Worm (Caenorhabditis elegans) whole organism, mixed stage, embryonic: Measurements from ENCODE around the gene R107.9.
"Not testable (repeated sequence)": the region's sequence is repeated elsewhere in the genome, so short reads cannot be mapped to it uniquely, and the experiment has no call there.

Experiments
- M03D4.4 ChIP-seq: sonication (generic microtip); optimal IDR thresholded peaks from 2 replicates; lab custom pipeline; 2017; ENCODE audit warnings: mild to moderate bottlenecking, missing genetic modification characterization, missing compliant biosample characterization
- bed-3 ChIP-seq: fragments of 200-800 bp; sonication (Bioruptor generic); optimal IDR thresholded peaks from 3 replicates; lab custom pipeline; 2018; ENCODE audit warnings: mild to moderate bottlenecking, missing genetic modification characterization, moderate library complexity, missing compliant biosample characterization
- blmp-1 ChIP-seq: fragments of 150-350 bp; optimal IDR thresholded peaks from 2 replicates; lab custom pipeline; 2014; ENCODE audit warnings: missing biosample characterization, missing genetic modification characterization
- ceh-43 ChIP-seq: fragments of 200-800 bp; sonication (Bioruptor generic); optimal IDR thresholded peaks from 2 replicates; lab custom pipeline; 2018; ENCODE audit warnings: mild to moderate bottlenecking, missing genetic modification characterization, moderate library complexity, missing compliant biosample characterization
- ceh-83 ChIP-seq: fragments of 200-800 bp; sonication (Bioruptor generic); optimal IDR thresholded peaks from 2 replicates; lab custom pipeline; 2018; ENCODE audit warnings: mild to moderate bottlenecking, missing genetic modification characterization, missing compliant biosample characterization
- ces-1 ChIP-seq: fragments of 150-350 bp; optimal IDR thresholded peaks from 2 replicates; lab custom pipeline; 2014; ENCODE audit warnings: missing biosample characterization, missing genetic modification reagents, missing genetic modification characterization
- cnd-1 ChIP-seq: fragments of 200-800 bp; sonication (Bioruptor generic); optimal IDR thresholded peaks from 2 replicates; lab custom pipeline; 2018; ENCODE audit warnings: mild to moderate bottlenecking, missing genetic modification characterization, missing compliant biosample characterization
- drap-1 ChIP-seq: fragments of 200-800 bp; sonication (Bioruptor generic); optimal IDR thresholded peaks from 3 replicates; lab custom pipeline; 2018; ENCODE audit warnings: mild to moderate bottlenecking, missing genetic modification characterization, missing compliant biosample characterization
- elt-1 ChIP-seq: sonication (generic microtip); optimal IDR thresholded peaks from 2 replicates; lab custom pipeline; 2017; ENCODE audit warnings: missing genetic modification characterization, mild to moderate bottlenecking, missing compliant biosample characterization, antibody characterized with exemption, moderate library complexity, borderline replicate concordance; ENCODE audit not compliant: insufficient read depth
- elt-3 ChIP-seq: fragments of 150-350 bp; optimal IDR thresholded peaks from 2 replicates; lab custom pipeline; 2014; ENCODE audit warnings: missing biosample characterization, missing genetic modification characterization
- ham-2 ChIP-seq: fragments of 200-800 bp; sonication (Bioruptor generic); optimal IDR thresholded peaks from 2 replicates; lab custom pipeline; 2018; ENCODE audit warnings: mild to moderate bottlenecking, missing genetic modification characterization, missing compliant biosample characterization
- hlh-1 ChIP-seq: fragments of 150-350 bp; optimal IDR thresholded peaks from 2 replicates; lab custom pipeline; 2014; ENCODE audit warnings: missing biosample characterization, missing genetic modification reagents, missing genetic modification characterization
- lin-13 ChIP-seq: fragments of 150-350 bp; optimal IDR thresholded peaks from 2 replicates; lab custom pipeline; 2014; ENCODE audit warnings: missing biosample characterization, missing genetic modification characterization
- lin-32 ChIP-seq: fragments of 200-800 bp; sonication (Bioruptor generic); optimal IDR thresholded peaks from 2 replicates; lab custom pipeline; 2018; ENCODE audit warnings: mild to moderate bottlenecking, missing genetic modification characterization, missing compliant biosample characterization
- lsy-2 ChIP-seq: fragments of 150-350 bp; optimal IDR thresholded peaks from 2 replicates; lab custom pipeline; 2014; ENCODE audit warnings: missing biosample characterization, missing genetic modification characterization
- mab-5 ChIP-seq: fragments of 150-350 bp; optimal IDR thresholded peaks from 2 replicates; lab custom pipeline; 2014; ENCODE audit warnings: missing biosample characterization, missing genetic modification characterization
- mep-1 ChIP-seq: fragments of 150-350 bp; optimal IDR thresholded peaks from 2 replicates; lab custom pipeline; 2017; ENCODE audit warnings: missing biosample characterization, missing genetic modification reagents, missing genetic modification characterization, inconsistent platforms
- mls-2 ChIP-seq: sonication (generic microtip); optimal IDR thresholded peaks from 2 replicates; lab custom pipeline; 2016; ENCODE audit warnings: mild to moderate bottlenecking, missing genetic modification characterization, moderate library complexity, missing compliant biosample characterization
- nhr-12 ChIP-seq: fragments of 150-350 bp; optimal IDR thresholded peaks from 2 replicates; lab custom pipeline; 2014; ENCODE audit warnings: missing biosample characterization, missing genetic modification characterization
- nhr-2 ChIP-seq: fragments of 150-350 bp; optimal IDR thresholded peaks from 2 replicates; lab custom pipeline; 2014; ENCODE audit warnings: missing biosample characterization, missing genetic modification characterization
- nhr-237 ChIP-seq: fragments of 150-350 bp; optimal IDR thresholded peaks from 2 replicates; lab custom pipeline; 2014; ENCODE audit warnings: missing biosample characterization, missing genetic modification characterization
- nhr-76 ChIP-seq: sonication (generic microtip); optimal IDR thresholded peaks from 2 replicates; lab custom pipeline; 2017; ENCODE audit warnings: missing biosample characterization, missing genetic modification characterization
- pha-4 ChIP-seq: fragments of 150-350 bp; optimal IDR thresholded peaks from 2 replicates; lab custom pipeline; 2018; ENCODE audit warnings: missing biosample characterization, missing genetic modification reagents, missing genetic modification characterization
- sem-2 ChIP-seq: fragments of 200-800 bp; sonication (Bioruptor generic); optimal IDR thresholded peaks from 2 replicates; lab custom pipeline; 2018; ENCODE audit warnings: mild to moderate bottlenecking, missing genetic modification characterization, missing compliant biosample characterization
- snpc-4 ChIP-seq: fragments of 150-350 bp; optimal IDR thresholded peaks from 2 replicates; lab custom pipeline; 2014; ENCODE audit warnings: missing biosample characterization, missing genetic modification characterization
- sptf-1 ChIP-seq: sonication (generic microtip); optimal IDR thresholded peaks from 2 replicates; lab custom pipeline; 2017; ENCODE audit warnings: mild to moderate bottlenecking, missing genetic modification characterization, moderate library complexity, missing compliant biosample characterization
- tbx-8 ChIP-seq: fragments of 200-800 bp; sonication (Bioruptor generic); optimal IDR thresholded peaks from 2 replicates; lab custom pipeline; 2018; ENCODE audit warnings: mild to moderate bottlenecking, missing genetic modification characterization, moderate library complexity, missing compliant biosample characterization
- unc-120 ChIP-seq: sonication (generic microtip); optimal IDR thresholded peaks from 2 replicates; lab custom pipeline; 2017; ENCODE audit warnings: missing genetic modification characterization, missing compliant biosample characterization; ENCODE audit not compliant: poor library complexity, severe bottlenecking
- unc-39 ChIP-seq: fragments of 150-350 bp; optimal IDR thresholded peaks from 2 replicates; lab custom pipeline; 2014; ENCODE audit warnings: missing biosample characterization, missing genetic modification characterization
- unc-62 ChIP-seq: fragments of 150-350 bp; optimal IDR thresholded peaks from 2 replicates; lab custom pipeline; 2014; ENCODE audit warnings: missing biosample characterization, missing genetic modification reagents, missing genetic modification characterization
- zip-8 ChIP-seq: fragments of 150-350 bp; optimal IDR thresholded peaks from 2 replicates; lab custom pipeline; 2014; ENCODE audit warnings: missing biosample characterization, missing genetic modification characterization
- ztf-11 ChIP-seq: fragments of 150-350 bp; optimal IDR thresholded peaks from 2 replicates; lab custom pipeline; 2014; ENCODE audit warnings: missing biosample characterization, missing genetic modification characterization

Gene R107.9

ce11 chrIII:9002545-9002944, 35.2 kb upstream of the R107.9 start, which contains the start of the genes F59B2.15 and zif-1:
Gene F59B2.15, minus strand, starts transcription at chrIII:9002645.
Gene zif-1, plus strand, starts transcription at chrIII:9002779.
- TF ChIP-seq ztf-11 (tag; lab: Kevin White, UChicago): no peak
- TF ChIP-seq nhr-76 (tag; lab: Kevin White, UChicago): no peak
- no peak for TF ChIP-seq ham-2 (GFP tag; lab: Kevin White, UChicago)
- TF ChIP-seq M03D4.4: no peak
- no peak for TF ChIP-seq ces-1 (GFP tag; lab: Kevin White, UChicago)
- no peak for TF ChIP-seq sptf-1 (tag; lab: Kevin White, UChicago)
- no peak for TF ChIP-seq lin-13 (tag; lab: Kevin White, UChicago)
- no peak for TF ChIP-seq drap-1
- TF ChIP-seq unc-120 (tag; lab: Kevin White, UChicago): no peak
- no peak for TF ChIP-seq mls-2
- no peak for TF ChIP-seq snpc-4 (tag; lab: Kevin White, UChicago)
- no peak for TF ChIP-seq sem-2 (GFP tag; lab: Kevin White, UChicago)
- TF ChIP-seq zip-8: no peak
- no peak for TF ChIP-seq unc-39
- no peak for TF ChIP-seq mab-5 (tag; lab: Kevin White, UChicago)
- TF ChIP-seq pha-4 (tag; lab: Kevin White, UChicago): no peak

- TF ChIP-seq snpc-4 (tag; lab: Kevin White, UChicago): no peak
- TF ChIP-seq nhr-12 (tag; lab: Kevin White, UChicago): no peak
- no peak for TF ChIP-seq pha-4 (tag; lab: Kevin White, UChicago)
- no peak for TF ChIP-seq lsy-2 (tag; lab: Kevin White, UChicago)
- no peak for TF ChIP-seq sptf-1 (tag; lab: Kevin White, UChicago)
- TF ChIP-seq nhr-237: no peak
- TF ChIP-seq zip-8: no peak
- TF ChIP-seq unc-120 (tag; lab: Kevin White, UChicago): no peak
- TF ChIP-seq ceh-43 (GFP tag; lab: Kevin White, UChicago): no peak
- no peak for TF ChIP-seq mls-2
- TF ChIP-seq unc-62 (GFP tag; lab: Kevin White, UChicago): no peak
- no peak for TF ChIP-seq mep-1 (tag; lab: Kevin White, UChicago)
- TF ChIP-seq unc-39: no peak
These were observed 33.1 kb upstream of the R107.9 start for ce11 chrIII:9004658-9005057.

ce11 chrIII:9005905-9006372, 31.8 kb upstream of the R107.9 start, which contains the start of gene rab-6.1:
Gene rab-6.1, minus strand, starts transcription at chrIII:9005955.
- not testable (repeated sequence) for TF ChIP-seq unc-39; blmp-1 (tag; lab: Kevin White, UChicago); zip-8

ce11 chrIII:9007183-9007582, 30.6 kb upstream of the R107.9 start:
- no peak for TF ChIP-seq bed-3 (GFP tag; lab: Kevin White, UChicago)
- TF ChIP-seq pha-4 (tag; lab: Kevin White, UChicago): peak; percentile 22
- TF ChIP-seq unc-120 (tag; lab: Kevin White, UChicago): peak; percentile 67
- peak; percentile 87 for TF ChIP-seq hlh-1 (tag; lab: Kevin White, UChicago)
- TF ChIP-seq ces-1 (GFP tag; lab: Kevin White, UChicago): no peak
- TF ChIP-seq nhr-2: no peak
- TF ChIP-seq elt-3 (tag; lab: Kevin White, UChicago): no peak
- no peak for TF ChIP-seq ztf-11 (tag; lab: Kevin White, UChicago)
- TF ChIP-seq nhr-12 (tag; lab: Kevin White, UChicago): peak; percentile 57
- no peak for TF ChIP-seq unc-39
- no peak for TF ChIP-seq elt-1 (tag; lab: Kevin White, UChicago)
- TF ChIP-seq ceh-83 (GFP tag; lab: Kevin White, UChicago): no peak
- TF ChIP-seq cnd-1 (tag; lab: Kevin White, UChicago): peak; percentile 24
- peak; percentile 10 for TF ChIP-seq sptf-1 (tag; lab: Kevin White, UChicago)
- TF ChIP-seq M03D4.4: no peak
- TF ChIP-seq lin-32: no peak
- no peak for TF ChIP-seq tbx-8
- peak; percentile 69 for TF ChIP-seq unc-62 (GFP tag; lab: Kevin White, UChicago)
- TF ChIP-seq mab-5 (tag; lab: Kevin White, UChicago): no peak
- TF ChIP-seq drap-1: peak; percentile 59
